Fruit fly (Drosophila melanogaster): Measurements from ENCODE around the gene E23.
A peak's percentile ranks its signal among the peaks of the same experiment; 100 is the strongest.
"Not testable (repeated sequence)": the region's sequence is repeated elsewhere in the genome, so short reads cannot be mapped to it uniquely, and the experiment has no call there.

Gene E23

DNA sequence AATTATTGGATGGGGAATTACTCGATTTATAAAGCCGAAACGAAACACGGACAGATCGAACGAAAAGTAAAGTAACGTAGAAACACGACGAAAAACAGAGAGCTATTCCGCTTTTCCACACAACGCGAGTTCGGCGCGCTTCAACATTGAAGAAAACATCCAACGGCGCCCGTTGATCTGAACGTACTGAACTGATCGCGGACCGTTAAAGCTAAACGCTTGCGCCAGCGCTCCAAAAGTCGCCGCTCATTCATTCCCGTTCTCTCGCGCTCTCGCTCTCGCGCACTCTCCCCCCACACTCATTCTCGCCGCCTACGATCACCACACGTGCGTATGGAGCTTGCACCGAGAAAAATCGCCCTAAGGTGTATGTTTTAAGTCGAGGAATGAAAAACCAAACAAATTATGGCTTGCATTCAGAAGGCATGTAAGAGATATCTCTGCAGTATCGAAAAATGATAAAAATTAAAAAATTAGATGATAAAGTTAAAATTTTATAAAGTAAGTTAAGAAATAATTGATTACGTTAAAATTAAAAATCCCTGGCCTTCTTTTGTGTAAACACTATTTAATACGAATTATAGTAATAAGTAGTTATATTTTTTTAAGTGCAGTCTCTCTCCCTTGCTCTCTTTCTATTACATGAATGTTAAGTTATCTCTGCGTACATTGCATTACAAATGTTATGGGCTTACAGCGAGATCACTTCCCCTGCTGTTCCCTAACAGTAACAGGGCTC lies at the start of gene E23:
Gene E23 (minus strand): TSS at position 188 of the 739 bp plus-strand sequence.
- TF ChIP-seq CTCF (optimal IDR thresholded peaks at IDR 0.05) (no peak), CG8478 (optimal IDR thresholded peaks at IDR 0.05) (no peak)

DNA sequence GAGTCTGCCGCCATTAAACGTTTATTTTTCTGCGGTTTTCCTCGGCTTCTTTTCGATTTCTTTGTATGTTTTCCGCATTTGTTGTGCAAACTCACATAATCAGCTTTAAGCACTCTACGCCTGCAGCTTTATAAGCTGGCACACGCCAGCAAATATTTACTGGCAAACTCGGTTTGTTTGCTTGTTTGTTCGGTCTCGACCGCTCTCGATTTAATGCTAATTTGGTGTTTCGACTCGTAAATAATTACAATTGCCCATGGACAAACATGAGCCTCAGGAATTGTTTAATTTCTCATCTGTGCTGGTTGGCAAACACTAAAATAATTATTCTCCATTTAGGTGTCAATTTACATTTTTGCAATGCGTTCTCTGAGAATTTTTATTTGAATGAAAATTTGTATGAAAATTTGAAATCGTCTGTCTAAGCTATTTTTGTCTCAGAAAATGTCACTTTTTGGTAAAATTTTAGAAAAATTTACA lies 43.0 kb upstream of the E23 start, which contains the start of gene CG34175:
Gene CG34175 (plus strand): TSS at position 430 of the 480 bp plus-strand sequence.
- TF ChIP-seq CG8478 (optimal IDR thresholded peaks at IDR 0.05) (no peak), CTCF (optimal IDR thresholded peaks at IDR 0.05) (no peak)

DNA sequence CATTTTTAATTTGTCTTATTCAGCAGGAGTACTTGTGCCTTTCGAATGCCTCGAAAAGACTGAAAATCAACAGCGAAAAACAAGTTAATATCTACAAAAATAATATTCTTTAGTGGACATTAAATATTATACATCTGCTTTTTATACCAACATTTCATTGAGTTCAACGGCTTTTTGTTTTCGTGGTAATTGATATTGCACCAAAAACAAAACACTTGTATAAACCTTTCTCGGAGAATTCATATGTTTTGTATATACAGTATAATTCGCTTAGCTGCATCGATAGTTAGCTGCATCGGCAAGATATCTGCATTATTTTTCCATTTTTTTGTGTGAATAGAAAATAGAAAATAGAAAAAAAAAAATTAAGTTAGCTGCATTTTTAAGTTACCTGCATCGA lies 33.8 kb upstream of the E23 start, which contains the start of gene CG42460:
Gene CG42460 (minus strand): TSS at position 101 of the 400 bp plus-strand sequence.
- TF ChIP-seq CG8478, CTCF (optimal IDR thresholded peaks at IDR 0.05): not testable (repeated sequence)

DNA sequence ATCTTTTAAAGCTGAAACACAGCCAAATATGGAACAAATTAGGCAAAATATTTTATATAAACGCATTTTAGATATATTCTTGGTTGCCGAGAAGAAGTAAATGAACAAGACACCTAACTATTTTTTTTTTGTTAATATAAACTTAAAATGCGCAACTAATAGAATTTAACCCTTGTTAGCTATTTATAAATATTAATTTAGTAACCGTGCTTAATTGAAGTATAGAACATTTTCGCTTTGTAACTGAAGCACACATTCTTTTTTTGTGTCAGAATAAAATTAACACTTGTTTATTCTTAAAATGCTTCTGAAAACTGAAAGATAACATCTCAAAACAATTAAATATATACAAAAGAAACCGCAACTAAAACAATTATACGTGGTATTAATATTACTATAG lies 33.0 kb upstream of the E23 start, which contains the start of gene Sfp23F:
Gene Sfp23F (minus strand): TSS at position 101 of the 400 bp plus-strand sequence.
- no peak for TF ChIP-seq CG8478 (optimal IDR thresholded peaks at IDR 0.05)
- no peak for TF ChIP-seq CTCF (optimal IDR thresholded peaks at IDR 0.05)

DNA sequence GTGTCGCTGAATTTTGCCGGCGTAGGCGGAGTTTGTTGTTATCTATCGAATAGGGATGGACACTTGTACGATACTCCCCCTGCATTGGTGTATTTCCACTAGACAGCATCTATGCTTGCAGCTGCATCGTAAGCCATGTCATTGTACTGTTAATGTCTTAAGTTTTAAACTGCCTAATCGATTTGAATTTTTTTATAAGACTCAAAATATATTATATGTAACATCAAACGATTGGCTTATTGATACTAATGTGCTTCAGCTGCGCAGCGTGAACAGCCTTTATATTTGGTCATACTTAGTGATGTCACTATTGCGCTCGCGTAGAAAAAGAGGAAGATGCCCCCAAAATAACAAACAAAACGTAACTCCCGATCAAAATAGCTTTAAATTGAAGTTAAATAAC lies 22.1 kb upstream of the E23 start, which contains the start of the genes CG9662 and Ptpa:
Gene CG9662 (minus strand): TSS at position 54 of the 403 bp plus-strand sequence.
Gene Ptpa (plus strand): TSS at position 319 of the 403 bp plus-strand sequence.
- TF ChIP-seq CG8478 (optimal IDR thresholded peaks at IDR 0.05) (no peak), CTCF (optimal IDR thresholded peaks at IDR 0.05) (no peak)

DNA sequence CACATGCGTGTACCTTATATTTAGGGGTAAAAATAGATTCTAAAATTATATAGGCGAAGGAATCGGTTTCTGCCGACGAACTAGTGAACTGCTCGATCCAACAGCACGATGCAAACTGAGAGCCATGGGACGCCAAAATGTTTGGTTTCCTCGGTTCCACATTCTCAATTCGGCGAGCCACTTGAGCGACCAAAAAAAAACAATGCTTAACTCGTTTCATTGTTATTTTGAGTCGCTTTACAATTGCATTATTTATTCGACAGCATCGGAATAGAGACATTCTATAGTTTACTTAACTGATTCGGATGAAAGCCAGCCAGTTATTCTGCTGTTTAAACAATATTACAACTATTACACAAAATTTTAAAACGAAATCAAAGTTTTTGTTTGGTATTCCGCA lies 21.0 kb upstream of the E23 start, which contains the start of gene CG15412:
Gene CG15412 (minus strand): TSS at position 101 of the 400 bp plus-strand sequence.
- no peak for TF ChIP-seq CG8478 (optimal IDR thresholded peaks at IDR 0.05)
- no peak for TF ChIP-seq CTCF (optimal IDR thresholded peaks at IDR 0.05)

DNA sequence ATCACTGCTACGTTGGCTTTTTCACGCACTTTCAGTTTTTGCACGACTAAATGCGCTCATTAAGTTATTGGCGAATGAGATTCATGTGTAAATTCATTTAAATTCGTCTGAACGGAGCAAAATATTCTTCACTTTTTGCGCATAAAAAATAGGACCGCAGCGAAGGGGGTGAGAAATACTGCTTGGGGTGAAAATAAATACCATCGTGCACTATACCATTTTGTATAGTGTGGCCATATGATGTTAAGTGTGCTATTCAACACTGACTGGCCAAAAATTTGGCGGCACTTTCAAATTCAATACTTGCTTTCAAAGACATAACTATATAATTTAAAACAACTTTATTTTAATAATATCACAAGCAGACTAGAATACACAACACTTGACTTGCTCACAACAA lies 18.6 kb upstream of the E23 start, which contains the start of gene GramD1B:
Gene GramD1B (minus strand): TSS at position 131 of the 400 bp plus-strand sequence.
- no peak for TF ChIP-seq CG8478 (optimal IDR thresholded peaks at IDR 0.05)
- peak in 1 of 2 experiments; percentile 7 for TF ChIP-seq CTCF (optimal IDR thresholded peaks at IDR 0.05)

DNA sequence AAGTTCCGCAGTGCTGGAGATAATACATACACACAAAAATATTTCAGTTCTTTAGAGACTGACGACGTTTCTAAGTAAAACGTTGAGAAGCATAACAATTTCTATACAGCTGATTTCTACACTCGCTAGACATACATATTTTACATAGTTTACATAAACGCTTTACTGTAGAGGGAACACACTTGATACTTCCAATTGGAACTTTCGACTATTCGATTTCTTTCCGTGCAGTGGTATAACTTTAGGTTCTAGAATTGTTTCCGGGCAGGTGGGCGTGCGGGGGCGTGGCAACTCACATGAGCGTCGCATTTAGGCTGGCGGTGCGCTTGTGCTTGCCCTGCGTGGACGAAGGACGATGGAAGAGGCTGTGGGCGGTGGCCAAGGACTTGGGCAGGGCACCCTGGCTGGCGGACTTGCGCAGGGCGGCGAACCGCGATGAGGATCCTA lies 17.9 kb upstream of the E23 start:
- TF ChIP-seq CG8478 (optimal IDR thresholded peaks at IDR 0.05): no peak
- TF ChIP-seq CTCF (optimal IDR thresholded peaks at IDR 0.05): peak in 1 of 2 experiments; percentile 30

DNA sequence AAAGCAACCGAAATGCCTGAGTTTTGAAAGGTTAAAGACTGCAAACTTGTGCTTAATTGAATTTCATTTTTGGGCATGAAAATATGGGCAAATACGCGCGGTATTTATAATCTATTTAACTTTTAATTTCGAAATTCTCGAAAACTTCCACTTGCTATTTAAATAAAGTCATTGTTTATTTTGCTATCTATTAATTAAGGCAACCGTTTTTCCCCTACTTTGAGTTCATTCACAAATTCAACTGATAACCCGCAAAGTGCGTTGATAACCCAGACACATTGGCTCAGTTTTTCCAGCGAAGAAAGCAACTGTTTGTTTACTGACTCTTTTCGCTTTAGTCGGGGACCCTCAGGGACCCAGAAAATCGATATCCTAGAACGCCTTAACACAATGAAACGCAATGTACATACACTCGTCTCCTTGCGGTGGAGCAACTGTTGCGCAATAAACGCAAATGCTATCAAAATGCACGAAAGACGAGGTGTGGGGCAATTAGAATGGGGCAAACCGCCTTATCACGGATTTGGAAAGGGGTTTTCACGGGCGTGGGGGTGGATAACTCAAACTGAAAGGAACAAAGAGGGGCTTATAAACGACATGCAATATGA lies 17.3 kb upstream of the E23 start:
- TF ChIP-seq CG8478 (optimal IDR thresholded peaks at IDR 0.05): no peak
- TF ChIP-seq CTCF (optimal IDR thresholded peaks at IDR 0.05): no peak

DNA sequence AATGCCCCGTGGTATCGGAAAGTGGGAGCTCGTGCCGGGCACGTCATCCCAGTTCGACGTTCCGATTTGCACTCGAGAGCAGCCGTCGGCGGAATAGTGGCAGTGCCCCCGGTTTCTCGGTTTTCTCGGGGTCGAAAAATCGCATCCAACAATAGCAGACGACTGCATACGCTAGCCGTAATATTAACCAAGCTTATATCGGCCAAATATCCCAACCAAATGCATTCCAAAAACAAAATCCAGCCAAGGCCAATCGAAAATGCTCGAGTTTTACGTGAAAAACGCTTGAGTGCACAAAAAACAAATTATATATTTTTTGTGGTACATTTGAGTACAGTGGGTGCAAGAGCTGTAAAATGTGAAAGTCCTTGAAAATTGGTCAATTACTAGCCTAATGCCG lies 16.7 kb upstream of the E23 start:
- TF ChIP-seq CTCF (optimal IDR thresholded peaks at IDR 0.05) (no peak), CG8478 (optimal IDR thresholded peaks at IDR 0.05) (no peak)

DNA sequence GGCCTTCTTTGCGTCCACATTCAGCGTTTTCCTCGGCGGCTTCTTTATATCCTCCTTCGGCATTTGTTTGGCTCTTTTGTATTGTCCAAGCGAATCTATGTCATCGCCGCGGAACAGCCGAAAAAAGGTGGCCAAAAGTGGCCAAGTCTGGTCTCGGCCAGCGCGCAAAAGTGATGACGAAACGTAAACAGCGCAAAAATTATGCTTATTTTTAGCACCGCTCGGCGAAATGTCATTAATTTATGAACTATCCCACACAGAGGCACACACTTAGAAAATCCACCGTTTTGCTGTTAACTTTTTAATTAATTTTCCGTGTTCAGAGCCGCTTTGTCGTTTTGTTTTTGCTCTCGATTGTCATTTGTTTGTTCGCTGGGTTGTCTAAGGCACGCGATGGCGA lies 16.3 kb upstream of the E23 start:
- TF ChIP-seq CG8478 (optimal IDR thresholded peaks at IDR 0.05): no peak
- no peak for TF ChIP-seq CTCF (optimal IDR thresholded peaks at IDR 0.05)

DNA sequence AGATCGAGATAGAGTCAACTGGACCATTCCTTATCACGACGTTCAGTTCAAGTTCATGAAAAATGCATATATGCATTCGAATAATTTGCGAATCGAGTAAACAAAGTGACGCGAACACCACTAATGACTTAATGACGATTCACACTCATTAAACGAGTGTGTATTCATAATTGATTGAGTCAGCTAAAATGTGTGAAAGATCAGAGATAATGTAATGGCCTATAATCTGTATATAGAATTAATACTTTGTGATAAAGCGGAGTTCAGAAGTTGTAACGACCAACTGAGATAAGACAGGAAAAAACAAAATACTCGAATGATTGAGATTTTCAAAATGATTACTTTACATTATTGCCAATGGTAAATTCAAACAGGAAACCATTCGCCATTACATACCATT lies 15.2 kb upstream of the E23 start:
- TF ChIP-seq CG8478 (optimal IDR thresholded peaks at IDR 0.05) (no peak), CTCF (optimal IDR thresholded peaks at IDR 0.05) (no peak)

DNA sequence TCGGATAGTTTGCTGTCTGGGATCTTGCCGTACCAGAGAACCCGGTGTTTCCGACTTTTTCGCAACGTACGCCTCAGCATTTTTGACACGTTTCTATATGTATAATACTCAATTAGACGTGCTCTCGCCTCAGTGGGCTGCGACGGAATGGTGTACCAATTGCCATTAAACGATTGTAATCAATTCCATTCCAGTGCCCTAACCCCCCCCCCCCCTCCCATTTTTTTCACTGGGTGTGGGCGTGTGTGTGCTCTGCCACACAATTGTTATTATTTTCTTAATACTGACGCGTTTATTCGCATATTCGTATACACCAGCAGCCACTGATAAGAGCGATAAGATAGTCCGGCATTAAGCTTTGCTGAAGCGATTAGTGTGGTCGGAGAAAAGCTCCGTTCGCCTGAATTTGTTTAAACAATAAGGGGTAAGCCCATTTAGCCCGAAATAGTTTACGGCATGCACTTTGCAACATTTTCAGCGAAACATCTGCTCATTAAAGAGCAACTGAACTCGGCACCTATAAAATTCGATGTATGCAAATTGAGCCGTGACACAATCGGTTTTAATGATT lies 14.5 kb upstream of the E23 start:
- TF ChIP-seq CG8478 (optimal IDR thresholded peaks at IDR 0.05) (no peak), CTCF (optimal IDR thresholded peaks at IDR 0.05) (no peak)

DNA sequence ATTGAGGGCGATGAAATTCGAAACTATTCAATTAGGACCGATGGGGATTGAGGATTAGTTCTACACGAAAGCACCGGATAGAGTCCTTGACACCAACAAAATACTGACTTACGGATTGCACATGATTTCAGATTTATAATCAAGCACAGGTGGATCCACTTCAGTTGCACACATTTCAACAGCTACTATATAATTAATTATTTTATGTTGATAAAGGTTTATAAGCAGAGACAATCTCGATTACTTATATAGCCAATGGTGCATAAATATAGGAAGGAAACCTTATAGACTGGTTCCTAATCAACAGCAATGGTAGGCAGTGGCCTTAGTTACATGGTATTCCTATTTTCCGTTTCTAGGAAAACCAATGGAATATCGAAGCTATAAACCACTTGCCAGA lies 13.8 kb upstream of the E23 start:
- no peak for TF ChIP-seq CG8478 (optimal IDR thresholded peaks at IDR 0.05)
- no peak for TF ChIP-seq CTCF (optimal IDR thresholded peaks at IDR 0.05)

DNA sequence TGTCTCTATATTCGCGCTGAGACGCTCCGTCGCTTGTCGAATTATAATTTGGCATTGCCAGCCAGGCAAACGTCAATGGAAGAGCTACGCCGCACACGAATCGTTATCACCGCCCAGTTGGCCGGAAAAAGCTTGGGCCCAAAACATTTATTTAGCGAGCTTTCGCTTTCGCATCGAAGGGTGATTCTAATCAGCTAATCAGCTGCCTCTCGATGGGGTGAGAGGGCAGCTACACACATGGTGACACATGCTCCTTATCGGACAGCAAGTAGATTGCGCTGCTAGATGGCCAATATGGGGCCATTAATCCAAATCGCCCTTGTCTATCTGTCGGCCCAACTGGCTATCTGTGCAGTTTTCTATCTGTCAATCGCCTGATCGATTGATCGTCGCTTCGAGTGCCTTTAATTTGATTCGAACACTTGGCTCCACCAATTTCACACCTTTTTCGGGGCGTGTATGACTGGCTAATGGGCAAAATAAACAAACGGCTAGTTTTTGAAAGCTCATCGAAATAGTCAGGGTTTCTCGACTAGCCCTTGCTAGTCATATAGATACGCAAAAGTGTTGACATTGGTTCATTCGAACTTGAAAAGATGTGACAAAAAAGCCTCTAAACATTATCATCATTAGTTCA lies 11.5 kb upstream of the E23 start:
- TF ChIP-seq CTCF (optimal IDR thresholded peaks at IDR 0.05) (no peak), CG8478 (optimal IDR thresholded peaks at IDR 0.05) (no peak)
